Fruit fly (Drosophila melanogaster): ENCODE results near the gene NP15.6.

DNA sequence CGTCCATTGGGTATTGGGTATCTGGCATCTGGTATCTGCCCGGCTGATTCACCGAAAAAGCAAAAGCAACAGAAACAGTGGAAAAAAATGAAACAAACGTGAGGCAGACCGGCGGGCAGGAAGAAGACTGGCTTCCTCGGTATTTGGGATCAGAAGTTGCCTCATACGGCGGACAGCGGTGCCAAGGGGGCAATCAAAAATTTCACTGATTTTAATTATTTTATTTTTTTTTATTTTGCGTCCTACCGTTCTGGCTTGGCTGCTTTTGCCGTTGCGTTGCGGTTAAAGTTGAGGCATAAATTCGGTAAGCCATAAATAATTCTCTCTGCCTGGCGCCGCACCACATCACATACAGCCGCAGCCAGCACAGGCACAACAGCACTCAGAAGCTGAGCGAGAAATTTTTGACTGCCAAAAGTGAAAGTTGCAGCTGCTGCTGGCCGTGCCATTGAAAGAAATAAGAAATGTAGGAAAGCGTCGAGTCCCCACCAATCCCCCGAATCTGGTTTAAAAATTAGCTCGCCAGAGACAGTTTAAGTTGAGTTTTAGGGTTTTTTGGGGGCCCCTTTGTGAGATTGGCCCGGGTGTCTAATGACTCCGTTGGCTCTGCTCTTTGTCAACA, 9.5 kb downstream of the NP15.6 start:
- TF ChIP-seq pan (optimal IDR thresholded peaks at IDR 0.05) (no peak), pan (GFP tag; optimal IDR thresholded peaks at IDR 0.05 in 1 of 2, IDR thresholded peaks at IDR 0.05 in 1 of 2) (no peak), Opbp (GFP tag; IDR thresholded peaks at IDR 0.05; ENCODE audit: partially characterized antibody) (no peak), wek (GFP tag; optimal IDR thresholded peaks at IDR 0.05) (no peak), Bteb2 (GFP tag; optimal IDR thresholded peaks at IDR 0.05) (no peak), pzg (GFP tag; optimal IDR thresholded peaks at IDR 0.05) (no peak), dmrt99B (tag; optimal IDR thresholded peaks at IDR 0.05) (no peak), NC2α (GFP tag; optimal IDR thresholded peaks at IDR 0.05) (no peak), CG17568 (GFP tag; optimal IDR thresholded peaks at IDR 0.05) (no peak)

All from whole organism, embryonic.